Worm (Caenorhabditis elegans): ENCODE measurements around the gene col-110.

col-110 gene

ce11 chrIV:4652365-4652844 lies 42.9 kb upstream of the col-110 start, which contains the start of gene F29B9.5:
F29B9.5 (plus strand) TSS chrIV:4652415.
- TF ChIP-seq sptf-1 (tag; optimal IDR thresholded peaks at IDR 0.05) (no peak), elt-1 (tag; optimal IDR thresholded peaks at IDR 0.05; ENCODE audit: borderline replicate concordance, insufficient read depth) (no peak)

- TF ChIP-seq M03D4.4 (tag; optimal IDR thresholded peaks at IDR 0.05) = no peak
- no peak for TF ChIP-seq sem-2 (GFP tag; optimal IDR thresholded peaks at IDR 0.05)
- TF ChIP-seq drap-1 (GFP tag; optimal IDR thresholded peaks at IDR 0.05) = no peak
- no peak for TF ChIP-seq ham-2 (GFP tag; optimal IDR thresholded peaks at IDR 0.05)
- no peak for TF ChIP-seq flh-1 (GFP tag; optimal IDR thresholded peaks at IDR 0.05)
- peak; percentile 38 for TF ChIP-seq cnd-1 (tag; optimal IDR thresholded peaks at IDR 0.05)
- no peak for TF ChIP-seq zip-8 (tag; optimal IDR thresholded peaks at IDR 0.05)
- no peak for TF ChIP-seq bed-3 (GFP tag; optimal IDR thresholded peaks at IDR 0.05)
- no peak for TF ChIP-seq elt-3 (tag; optimal IDR thresholded peaks at IDR 0.05)
- no peak for TF ChIP-seq ztf-11 (tag; optimal IDR thresholded peaks at IDR 0.05)
- no peak for TF ChIP-seq ceh-83 (GFP tag; optimal IDR thresholded peaks at IDR 0.05)
- TF ChIP-seq pha-4 (tag; optimal IDR thresholded peaks at IDR 0.05) = peak; percentile 48
- TF ChIP-seq sptf-1 (tag; optimal IDR thresholded peaks at IDR 0.05) = peak; percentile 27
- TF ChIP-seq unc-120 (tag; optimal IDR thresholded peaks at IDR 0.05; ENCODE audit: poor library complexity, severe bottlenecking) = peak; percentile 33
- TF ChIP-seq snpc-4 (tag; optimal IDR thresholded peaks at IDR 0.05) = no peak
- TF ChIP-seq mep-1 (tag; optimal IDR thresholded peaks at IDR 0.05) = peak; percentile 78
- TF ChIP-seq nhr-237 (tag; optimal IDR thresholded peaks at IDR 0.05) = peak; percentile 40
- TF ChIP-seq hlh-1 (tag; optimal IDR thresholded peaks at IDR 0.05) = no peak
- peak; percentile 65 for TF ChIP-seq ces-1 (GFP tag; optimal IDR thresholded peaks at IDR 0.05)
- TF ChIP-seq lin-32 (GFP tag; optimal IDR thresholded peaks at IDR 0.05) = no peak
- no peak for TF ChIP-seq unc-62 (GFP tag; optimal IDR thresholded peaks at IDR 0.05)
- TF ChIP-seq blmp-1 (tag; optimal IDR thresholded peaks at IDR 0.05) = no peak
- no peak for TF ChIP-seq nhr-12 (tag; optimal IDR thresholded peaks at IDR 0.05)
- TF ChIP-seq unc-39 (tag; optimal IDR thresholded peaks at IDR 0.05) = no peak
- no peak for TF ChIP-seq nhr-76 (tag; optimal IDR thresholded peaks at IDR 0.05)
- peak; percentile 57 for TF ChIP-seq lsy-2 (tag; optimal IDR thresholded peaks at IDR 0.05)
- TF ChIP-seq nhr-28 (tag; optimal IDR thresholded peaks at IDR 0.05) = no peak
- TF ChIP-seq mls-2 (tag; optimal IDR thresholded peaks at IDR 0.05) = peak; percentile 60
- peak; percentile 94 for TF ChIP-seq ceh-39 (tag; optimal IDR thresholded peaks at IDR 0.05)
- TF ChIP-seq nhr-2 (tag; optimal IDR thresholded peaks at IDR 0.05) = no peak
- no peak for TF ChIP-seq mab-5 (tag; optimal IDR thresholded peaks at IDR 0.05)
- peak; percentile 34 for TF ChIP-seq lin-13 (tag; optimal IDR thresholded peaks at IDR 0.05)
- peak; percentile 9 for TF ChIP-seq ceh-43 (GFP tag; optimal IDR thresholded peaks at IDR 0.05)
- no peak for TF ChIP-seq tbx-8 (GFP tag; optimal IDR thresholded peaks at IDR 0.05)
These were observed 41.2 kb upstream of the col-110 start, which contains the start of gene ubc-9 for ce11 chrIV:4650624-4651094. ubc-9 (plus strand) TSS chrIV:4651044.

ce11 chrIV:4649460-4649859 lies 40.0 kb upstream of the col-110 start, which contains the start of gene F29B9.7:
F29B9.7 (plus strand) TSS chrIV:4649760.
- TF ChIP-seq elt-3 (tag; optimal IDR thresholded peaks at IDR 0.05) (no peak), nhr-12 (tag; optimal IDR thresholded peaks at IDR 0.05) (no peak), unc-62 (GFP tag; optimal IDR thresholded peaks at IDR 0.05) (no peak), hlh-1 (tag; optimal IDR thresholded peaks at IDR 0.05) (no peak), ceh-83 (GFP tag; optimal IDR thresholded peaks at IDR 0.05) (no peak), tbx-8 (GFP tag; optimal IDR thresholded peaks at IDR 0.05) (no peak), lsy-2 (tag; optimal IDR thresholded peaks at IDR 0.05) (no peak), snpc-4 (tag; optimal IDR thresholded peaks at IDR 0.05) (no peak), M03D4.4 (tag; optimal IDR thresholded peaks at IDR 0.05) (no peak), nhr-28 (tag; optimal IDR thresholded peaks at IDR 0.05) (no peak)

- no peak for TF ChIP-seq blmp-1 (tag; optimal IDR thresholded peaks at IDR 0.05)
- TF ChIP-seq lin-13 (tag; optimal IDR thresholded peaks at IDR 0.05) = no peak
- no peak for TF ChIP-seq ztf-11 (tag; optimal IDR thresholded peaks at IDR 0.05)
- no peak for TF ChIP-seq unc-62 (GFP tag; optimal IDR thresholded peaks at IDR 0.05)
- TF ChIP-seq tbx-8 (GFP tag; optimal IDR thresholded peaks at IDR 0.05) = no peak
- TF ChIP-seq sem-2 (GFP tag; optimal IDR thresholded peaks at IDR 0.05) = no peak
- no peak for TF ChIP-seq drap-1 (GFP tag; optimal IDR thresholded peaks at IDR 0.05)
- no peak for TF ChIP-seq nhr-237 (tag; optimal IDR thresholded peaks at IDR 0.05)
- TF ChIP-seq ham-2 (GFP tag; optimal IDR thresholded peaks at IDR 0.05) = no peak
- TF ChIP-seq bed-3 (GFP tag; optimal IDR thresholded peaks at IDR 0.05) = no peak
- no peak for TF ChIP-seq ceh-83 (GFP tag; optimal IDR thresholded peaks at IDR 0.05)
- TF ChIP-seq ces-1 (GFP tag; optimal IDR thresholded peaks at IDR 0.05) = no peak
- no peak for TF ChIP-seq hlh-1 (tag; optimal IDR thresholded peaks at IDR 0.05)
- TF ChIP-seq lsy-2 (tag; optimal IDR thresholded peaks at IDR 0.05) = no peak
- TF ChIP-seq elt-1 (tag; optimal IDR thresholded peaks at IDR 0.05; ENCODE audit: borderline replicate concordance, insufficient read depth) = no peak
- no peak for TF ChIP-seq elt-3 (tag; optimal IDR thresholded peaks at IDR 0.05)
These were observed 37.9 kb upstream of the col-110 start, which contains the start of gene F29B9.8 for ce11 chrIV:4647385-4647784. F29B9.8 (plus strand) TSS chrIV:4647685.
